Fruit fly (Drosophila melanogaster): ENCODE results near the gene CG5347.

The CG5347 gene

DNA sequence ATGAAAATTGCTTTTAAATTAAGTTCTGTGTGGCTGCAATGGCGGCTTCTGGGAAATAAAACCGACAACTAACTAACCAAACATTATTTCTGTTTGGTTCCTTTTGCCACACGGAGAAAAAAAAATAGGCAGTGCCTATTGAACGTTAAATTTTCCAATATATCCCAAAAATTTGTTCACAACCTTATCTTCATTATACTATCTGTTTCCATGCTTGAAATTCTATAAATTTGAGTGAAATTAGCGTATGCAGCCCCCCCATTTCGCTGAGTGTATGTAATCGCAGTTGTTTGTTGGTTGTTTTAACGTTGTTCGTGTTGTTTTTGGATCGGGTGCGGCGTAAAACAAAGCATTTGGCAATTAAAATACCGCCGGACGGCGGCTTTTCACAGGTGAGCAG, 38.2 kb upstream of the CG5347 start (continued):
- TF ChIP-seq gem (tag; optimal IDR thresholded peaks at IDR 0.05): peak; percentile 55
- TF ChIP-seq dmrt99B (tag; optimal IDR thresholded peaks at IDR 0.05): peak; percentile 34
- peak; percentile 20 for TF ChIP-seq dmrt11E (tag; optimal IDR thresholded peaks at IDR 0.05)
- no peak for TF ChIP-seq CG18476 (GFP tag; optimal IDR thresholded peaks at IDR 0.05)
- TF ChIP-seq CG17359 (tag; optimal IDR thresholded peaks at IDR 0.05): peak; percentile 28
- TF ChIP-seq CoRest (tag; optimal IDR thresholded peaks at IDR 0.05): peak; percentile 9
- TF ChIP-seq lab (GFP tag; optimal IDR thresholded peaks at IDR 0.05): peak; percentile 11
- no peak for TF ChIP-seq CG2678 (tag; optimal IDR thresholded peaks at IDR 0.05)
- TF ChIP-seq CG14710 (tag; optimal IDR thresholded peaks at IDR 0.05): peak; percentile 2
- TF ChIP-seq CG6683 (GFP tag; optimal IDR thresholded peaks at IDR 0.05): no peak
- 0 out of 2 replicates have a peak, but pooled peaks have one; percentile 44 for TF ChIP-seq ranshi (GFP tag; IDR thresholded peaks at IDR 0.05)
- peak; percentile 2 for TF ChIP-seq Meics (GFP tag; optimal IDR thresholded peaks at IDR 0.05)
- TF ChIP-seq cg (GFP tag; optimal IDR thresholded peaks at IDR 0.05): no peak
- peak; percentile 36 for TF ChIP-seq fd96Cb (tag; optimal IDR thresholded peaks at IDR 0.05)
- TF ChIP-seq row (GFP tag; IDR thresholded peaks at IDR 0.05): 0 out of 3 replicates have a peak, but pooled peaks have one; percentile 26
- no peak for TF ChIP-seq zen (tag; optimal IDR thresholded peaks at IDR 0.05)
- TF ChIP-seq prd (optimal IDR thresholded peaks at IDR 0.05): no peak
- peak; percentile 38; the same call in 1 of the 3 replicates for TF ChIP-seq prd (GFP tag; IDR thresholded peaks at IDR 0.05)
- peak; percentile 26 for TF ChIP-seq Oli (tag; optimal IDR thresholded peaks at IDR 0.05)
- TF ChIP-seq Ada2b (GFP tag; IDR thresholded peaks at IDR 0.05): 0 out of 2 replicates have a peak, but pooled peaks have one; percentile 10
- TF ChIP-seq cas (GFP tag; IDR thresholded peaks at IDR 0.05): no peak
- TF ChIP-seq Ssrp (tag; optimal IDR thresholded peaks at IDR 0.05): peak; percentile 33
- no peak for TF ChIP-seq Dad (GFP tag; optimal IDR thresholded peaks at IDR 0.05)
- TF ChIP-seq sqz (GFP tag; optimal IDR thresholded peaks at IDR 0.05): no peak
- peak; percentile 48 for TF ChIP-seq CG1603 (tag; optimal IDR thresholded peaks at IDR 0.05)
- peak; percentile 47 for TF ChIP-seq CG11504 (tag; optimal IDR thresholded peaks at IDR 0.05)
- TF ChIP-seq Mad (GFP tag; optimal IDR thresholded peaks at IDR 0.05): no peak
- TF ChIP-seq CG17328 (GFP tag; IDR thresholded peaks at IDR 0.05): 0 out of 2 replicates have a peak, but pooled peaks have one; percentile 32
- 0 out of 2 replicates have a peak, but pooled peaks have one; percentile 20 for TF ChIP-seq Nf-YA (GFP tag; IDR thresholded peaks at IDR 0.05)
- no peak for TF ChIP-seq Fer1 (GFP tag; optimal IDR thresholded peaks at IDR 0.05)
- no peak for TF ChIP-seq CG11560 (tag; IDR thresholded peaks at IDR 0.05)
- no peak for TF ChIP-seq CG2199 (GFP tag; IDR thresholded peaks at IDR 0.05)
- TF ChIP-seq Hmr (GFP tag; optimal IDR thresholded peaks at IDR 0.05): no peak
- TF ChIP-seq pum (GFP tag; optimal IDR thresholded peaks at IDR 0.05): peak; percentile 29
- no peak for TF ChIP-seq hkb (optimal IDR thresholded peaks at IDR 0.05)
- TF ChIP-seq hkb (GFP tag; IDR thresholded peaks at IDR 0.05): no peak
- TF ChIP-seq Xrp1 (GFP tag; IDR thresholded peaks at IDR 0.05): peak; percentile 12; the same call in 1 of the 2 replicates
- no peak for TF ChIP-seq CG1792 (GFP tag; optimal IDR thresholded peaks at IDR 0.05)
- no peak for TF ChIP-seq bbx (GFP tag; IDR thresholded peaks at IDR 0.05; ENCODE audit: partially characterized antibody)
- no peak for TF ChIP-seq CG8281 (tag; optimal IDR thresholded peaks at IDR 0.05)
- no peak for TF ChIP-seq Six4 (GFP tag; optimal IDR thresholded peaks at IDR 0.05)
- no peak for TF ChIP-seq da (GFP tag; optimal IDR thresholded peaks at IDR 0.05)
- no peak for TF ChIP-seq CG15269 (tag; optimal IDR thresholded peaks at IDR 0.05)
- TF ChIP-seq B-H2 (GFP tag; optimal IDR thresholded peaks at IDR 0.05): no peak
- TF ChIP-seq CG5245 (GFP tag; optimal IDR thresholded peaks at IDR 0.05): peak; percentile 13
- TF ChIP-seq Abd-B (GFP tag; optimal IDR thresholded peaks at IDR 0.05): peak; percentile 20
- no peak for TF ChIP-seq luna (GFP tag; optimal IDR thresholded peaks at IDR 0.05)
- TF ChIP-seq GATAe (GFP tag; conservative IDR thresholded peaks at IDR 0.05): no peak
- no peak for TF ChIP-seq dysf (GFP tag; IDR thresholded peaks at IDR 0.05)
- TF ChIP-seq Blimp-1 (GFP tag; optimal IDR thresholded peaks at IDR 0.05): peak; percentile 21
- peak; percentile 32 for TF ChIP-seq CG10979 (tag; optimal IDR thresholded peaks at IDR 0.05)
